Worm (Caenorhabditis elegans) whole organism, mixed stage, embryonic: ENCODE results near the gene F52G3.1.

Experiments used
- M03D4.4 ChIP-seq: sonication (generic microtip); optimal IDR thresholded peaks from 2 replicates; lab custom pipeline; 2017; ENCODE audit warnings: mild to moderate bottlenecking, missing genetic modification characterization, missing compliant biosample characterization
- bed-3 ChIP-seq: fragments of 200-800 bp; sonication (Bioruptor generic); optimal IDR thresholded peaks from 3 replicates; lab custom pipeline; 2018; ENCODE audit warnings: mild to moderate bottlenecking, missing genetic modification characterization, moderate library complexity, missing compliant biosample characterization
- blmp-1 ChIP-seq: fragments of 150-350 bp; optimal IDR thresholded peaks from 2 replicates; lab custom pipeline; 2014; ENCODE audit warnings: missing biosample characterization, missing genetic modification characterization
- ceh-39 ChIP-seq: fragments of 150-350 bp; optimal IDR thresholded peaks from 2 replicates; lab custom pipeline; 2014; ENCODE audit warnings: missing biosample characterization, missing genetic modification characterization
- ceh-43 ChIP-seq: fragments of 200-800 bp; sonication (Bioruptor generic); optimal IDR thresholded peaks from 2 replicates; lab custom pipeline; 2018; ENCODE audit warnings: mild to moderate bottlenecking, missing genetic modification characterization, moderate library complexity, missing compliant biosample characterization
- ceh-83 ChIP-seq: fragments of 200-800 bp; sonication (Bioruptor generic); optimal IDR thresholded peaks from 2 replicates; lab custom pipeline; 2018; ENCODE audit warnings: mild to moderate bottlenecking, missing genetic modification characterization, missing compliant biosample characterization
- ces-1 ChIP-seq: fragments of 150-350 bp; optimal IDR thresholded peaks from 2 replicates; lab custom pipeline; 2014; ENCODE audit warnings: missing biosample characterization, missing genetic modification reagents, missing genetic modification characterization
- cnd-1 ChIP-seq: fragments of 200-800 bp; sonication (Bioruptor generic); optimal IDR thresholded peaks from 2 replicates; lab custom pipeline; 2018; ENCODE audit warnings: mild to moderate bottlenecking, missing genetic modification characterization, missing compliant biosample characterization
- elt-1 ChIP-seq: sonication (generic microtip); optimal IDR thresholded peaks from 2 replicates; lab custom pipeline; 2017; ENCODE audit warnings: missing genetic modification characterization, mild to moderate bottlenecking, missing compliant biosample characterization, antibody characterized with exemption, moderate library complexity, borderline replicate concordance; ENCODE audit not compliant: insufficient read depth
- elt-3 ChIP-seq: fragments of 150-350 bp; optimal IDR thresholded peaks from 2 replicates; lab custom pipeline; 2014; ENCODE audit warnings: missing biosample characterization, missing genetic modification characterization
- flh-1 ChIP-seq: fragments of 200-800 bp; sonication (Bioruptor generic); optimal IDR thresholded peaks from 2 replicates; lab custom pipeline; 2018; ENCODE audit warnings: mild to moderate bottlenecking, missing genetic modification characterization, moderate library complexity, missing compliant biosample characterization
- ham-2 ChIP-seq: fragments of 200-800 bp; sonication (Bioruptor generic); optimal IDR thresholded peaks from 2 replicates; lab custom pipeline; 2018; ENCODE audit warnings: mild to moderate bottlenecking, missing genetic modification characterization, missing compliant biosample characterization
- hlh-1 ChIP-seq: fragments of 150-350 bp; optimal IDR thresholded peaks from 2 replicates; lab custom pipeline; 2014; ENCODE audit warnings: missing biosample characterization, missing genetic modification reagents, missing genetic modification characterization
- lin-13 ChIP-seq: fragments of 150-350 bp; optimal IDR thresholded peaks from 2 replicates; lab custom pipeline; 2014; ENCODE audit warnings: missing biosample characterization, missing genetic modification characterization
- lin-32 ChIP-seq: fragments of 200-800 bp; sonication (Bioruptor generic); optimal IDR thresholded peaks from 2 replicates; lab custom pipeline; 2018; ENCODE audit warnings: mild to moderate bottlenecking, missing genetic modification characterization, missing compliant biosample characterization
- lsy-2 ChIP-seq: fragments of 150-350 bp; optimal IDR thresholded peaks from 2 replicates; lab custom pipeline; 2014; ENCODE audit warnings: missing biosample characterization, missing genetic modification characterization
- mab-5 ChIP-seq: fragments of 150-350 bp; optimal IDR thresholded peaks from 2 replicates; lab custom pipeline; 2014; ENCODE audit warnings: missing biosample characterization, missing genetic modification characterization
- mep-1 ChIP-seq: fragments of 150-350 bp; optimal IDR thresholded peaks from 2 replicates; lab custom pipeline; 2017; ENCODE audit warnings: missing biosample characterization, missing genetic modification reagents, missing genetic modification characterization, inconsistent platforms
- mls-2 ChIP-seq: sonication (generic microtip); optimal IDR thresholded peaks from 2 replicates; lab custom pipeline; 2016; ENCODE audit warnings: mild to moderate bottlenecking, missing genetic modification characterization, moderate library complexity, missing compliant biosample characterization
- nhr-12 ChIP-seq: fragments of 150-350 bp; optimal IDR thresholded peaks from 2 replicates; lab custom pipeline; 2014; ENCODE audit warnings: missing biosample characterization, missing genetic modification characterization
- nhr-2 ChIP-seq: fragments of 150-350 bp; optimal IDR thresholded peaks from 2 replicates; lab custom pipeline; 2014; ENCODE audit warnings: missing biosample characterization, missing genetic modification characterization
- nhr-237 ChIP-seq: fragments of 150-350 bp; optimal IDR thresholded peaks from 2 replicates; lab custom pipeline; 2014; ENCODE audit warnings: missing biosample characterization, missing genetic modification characterization
- nhr-28 ChIP-seq: fragments of 150-350 bp; optimal IDR thresholded peaks from 2 replicates; lab custom pipeline; 2014; ENCODE audit warnings: missing biosample characterization, missing genetic modification characterization
- pha-4 ChIP-seq: fragments of 150-350 bp; optimal IDR thresholded peaks from 2 replicates; lab custom pipeline; 2018; ENCODE audit warnings: missing biosample characterization, missing genetic modification reagents, missing genetic modification characterization
- sem-2 ChIP-seq: fragments of 200-800 bp; sonication (Bioruptor generic); optimal IDR thresholded peaks from 2 replicates; lab custom pipeline; 2018; ENCODE audit warnings: mild to moderate bottlenecking, missing genetic modification characterization, missing compliant biosample characterization
- snpc-4 ChIP-seq: fragments of 150-350 bp; optimal IDR thresholded peaks from 2 replicates; lab custom pipeline; 2014; ENCODE audit warnings: missing biosample characterization, missing genetic modification characterization
- unc-120 ChIP-seq: sonication (generic microtip); optimal IDR thresholded peaks from 2 replicates; lab custom pipeline; 2017; ENCODE audit warnings: missing genetic modification characterization, missing compliant biosample characterization; ENCODE audit not compliant: poor library complexity, severe bottlenecking
- unc-39 ChIP-seq: fragments of 150-350 bp; optimal IDR thresholded peaks from 2 replicates; lab custom pipeline; 2014; ENCODE audit warnings: missing biosample characterization, missing genetic modification characterization
- unc-62 ChIP-seq: fragments of 150-350 bp; optimal IDR thresholded peaks from 2 replicates; lab custom pipeline; 2014; ENCODE audit warnings: missing biosample characterization, missing genetic modification reagents, missing genetic modification characterization
- zip-8 ChIP-seq: fragments of 150-350 bp; optimal IDR thresholded peaks from 2 replicates; lab custom pipeline; 2014; ENCODE audit warnings: missing biosample characterization, missing genetic modification characterization
- ztf-11 ChIP-seq: fragments of 150-350 bp; optimal IDR thresholded peaks from 2 replicates; lab custom pipeline; 2014; ENCODE audit warnings: missing biosample characterization, missing genetic modification characterization

F52G3.1 gene

ce11 chrX:16999649-17000048 is 36.0 kb downstream of the F52G3.1 start:
- TF ChIP-seq flh-1 (GFP tag; lab: Kevin White, UChicago) = no peak
- no peak for TF ChIP-seq nhr-28 (tag; lab: Kevin White, UChicago)
- no peak for TF ChIP-seq ham-2
- no peak for TF ChIP-seq ceh-39
- TF ChIP-seq hlh-1 (tag; lab: Kevin White, UChicago) = no peak
- no peak for TF ChIP-seq lsy-2
- TF ChIP-seq mab-5 (tag; lab: Kevin White, UChicago) = no peak
- TF ChIP-seq nhr-12 (tag; lab: Kevin White, UChicago) = no peak
- no peak for TF ChIP-seq pha-4
- no peak for TF ChIP-seq unc-120 (tag; lab: Kevin White, UChicago)
- no peak for TF ChIP-seq unc-62 (GFP tag; lab: Kevin White, UChicago)
- no peak for TF ChIP-seq lin-13
- no peak for TF ChIP-seq cnd-1
- no peak for TF ChIP-seq bed-3 (GFP tag; lab: Kevin White, UChicago)
- no peak for TF ChIP-seq sem-2
- TF ChIP-seq lin-32 (GFP tag; lab: Kevin White, UChicago) = no peak
- TF ChIP-seq snpc-4 (tag; lab: Kevin White, UChicago) = no peak
- no peak for TF ChIP-seq ceh-43 (GFP tag; lab: Kevin White, UChicago)
- no peak for TF ChIP-seq unc-39 (tag; lab: Kevin White, UChicago)
- no peak for TF ChIP-seq blmp-1 (tag; lab: Kevin White, UChicago)

- TF ChIP-seq nhr-237 (tag; lab: Kevin White, UChicago) (no peak), cnd-1 (no peak), ham-2 (no peak), ces-1 (GFP tag; lab: Kevin White, UChicago) (peak; percentile 12)
Observed at ce11 chrX:17002149-17002548, 38.5 kb downstream of the F52G3.1 start.

DNA sequence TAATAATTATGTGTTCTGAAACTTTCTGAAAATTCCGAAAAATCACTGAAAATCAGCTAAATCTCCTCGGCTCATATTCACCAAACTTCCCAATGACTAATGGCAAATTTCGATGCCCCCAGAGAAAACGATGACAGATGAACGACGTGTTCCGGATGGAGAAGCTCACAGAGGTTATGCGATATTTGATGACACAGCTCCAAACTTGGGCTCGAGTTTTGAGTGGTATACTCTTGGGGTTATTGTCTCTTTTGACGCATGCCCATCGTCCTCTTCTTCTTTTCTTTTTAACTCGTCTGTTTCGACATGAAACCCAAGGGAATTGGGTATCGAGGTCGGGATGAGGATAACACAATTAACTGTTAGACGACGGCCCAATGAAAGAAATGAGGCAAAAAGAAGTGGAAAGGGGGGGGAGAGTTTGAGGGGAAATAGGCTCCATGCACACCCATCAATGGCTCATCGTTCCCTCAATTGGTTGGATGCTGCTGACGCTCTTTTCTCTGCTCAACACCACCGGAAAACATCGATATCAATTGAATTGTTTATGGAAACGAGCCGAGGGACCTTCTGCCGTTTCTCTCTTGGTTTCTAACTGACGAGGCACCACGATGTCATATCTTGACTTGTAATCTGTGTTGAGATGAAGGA is 39.9 kb downstream of the F52G3.1 start:
- TF ChIP-seq elt-1 (no peak), unc-39 (tag; lab: Kevin White, UChicago) (no peak), mep-1 (peak; percentile 13), cnd-1 (no peak), unc-62 (GFP tag; lab: Kevin White, UChicago) (peak; percentile 7), ces-1 (GFP tag; lab: Kevin White, UChicago) (peak; percentile 97)

ce11 chrX:17006843-17007242 is 43.2 kb downstream of the F52G3.1 start:
- TF ChIP-seq zip-8 (tag; lab: Kevin White, UChicago) (no peak), ceh-83 (no peak), ces-1 (GFP tag; lab: Kevin White, UChicago) (no peak), ceh-39 (no peak), lin-32 (GFP tag; lab: Kevin White, UChicago) (no peak), ceh-43 (GFP tag; lab: Kevin White, UChicago) (no peak), lsy-2 (no peak), snpc-4 (tag; lab: Kevin White, UChicago) (no peak), blmp-1 (tag; lab: Kevin White, UChicago) (no peak), elt-1 (no peak), M03D4.4 (tag; lab: Kevin White, UChicago) (no peak), ztf-11 (no peak)
- TF ChIP-seq, all 35 proteins: peak for 0

DNA sequence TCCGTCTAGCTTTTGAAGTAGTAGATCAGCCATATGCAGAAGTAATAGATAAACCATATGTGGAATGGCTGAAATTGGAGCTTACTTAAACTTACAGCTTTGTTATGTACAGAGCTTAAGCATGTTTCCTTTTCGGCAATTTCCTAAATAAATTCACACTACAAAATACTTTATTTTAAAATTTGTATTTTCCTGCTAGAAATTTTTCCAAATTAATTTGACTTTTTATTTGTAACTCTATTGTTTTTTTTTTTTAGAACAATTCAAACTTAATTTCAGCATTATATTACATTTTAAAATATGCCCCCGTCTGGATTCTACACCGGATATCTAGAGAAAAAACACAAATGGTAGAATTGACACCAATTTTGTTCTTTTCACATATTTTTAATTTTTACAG is 49.5 kb downstream of the F52G3.1 start, which contains the start of gene F35B3.3:
F35B3.3 (plus strand) TSS at position 301 of the 400 bp plus-strand sequence.
- TF ChIP-seq nhr-12 (tag; lab: Kevin White, UChicago) (no peak), elt-3 (tag; lab: Kevin White, UChicago) (no peak), ces-1 (GFP tag; lab: Kevin White, UChicago) (no peak), mls-2 (tag; lab: Kevin White, UChicago) (no peak), hlh-1 (tag; lab: Kevin White, UChicago) (no peak)

DNA sequence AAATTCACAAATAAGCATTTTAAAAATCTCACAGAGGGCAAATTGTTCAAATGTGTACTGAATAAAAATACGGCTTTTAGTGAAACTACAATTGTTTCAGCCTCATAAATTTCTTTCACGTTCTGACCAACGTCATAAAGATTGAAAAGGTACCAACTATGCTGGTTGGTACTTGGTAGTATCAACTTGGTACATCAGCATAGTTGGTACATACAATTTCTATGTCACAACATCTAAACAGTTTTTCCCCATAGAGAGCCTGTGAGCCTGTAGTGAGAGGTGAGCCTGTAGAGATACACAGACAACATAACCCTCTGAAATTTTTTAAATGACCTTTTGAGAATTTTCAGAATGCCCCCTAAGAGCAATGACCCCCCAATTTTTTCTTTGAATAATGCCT is 55.4 kb downstream of the F52G3.1 start:
- no peak for TF ChIP-seq unc-62 (GFP tag; lab: Kevin White, UChicago)
- no peak for TF ChIP-seq nhr-2 (tag; lab: Kevin White, UChicago)
- no peak for TF ChIP-seq sem-2
- TF ChIP-seq nhr-12 (tag; lab: Kevin White, UChicago) = no peak
- TF ChIP-seq ces-1 (GFP tag; lab: Kevin White, UChicago) = no peak
- no peak for TF ChIP-seq nhr-28 (tag; lab: Kevin White, UChicago)
- no peak for TF ChIP-seq ceh-39
- TF ChIP-seq elt-3 (tag; lab: Kevin White, UChicago) = no peak
- TF ChIP-seq blmp-1 (tag; lab: Kevin White, UChicago) = no peak
- no peak for TF ChIP-seq unc-120 (tag; lab: Kevin White, UChicago)
- TF ChIP-seq, all 35 proteins: peak for 0
